Fruit fly (Drosophila melanogaster) whole organism, embryonic: ENCODE data around the gene CG15047.

Experiments
- Bgb ChIP-seq: fragments of 200-800 bp; sonication (Bioruptor generic); IDR thresholded peaks from 2 replicates; pipeline ENCODE4 v1.3.6; 2022; ENCODE audit warnings: missing biosample characterization, missing genetic modification characterization; ENCODE audit not compliant: partially characterized antibody
- CG11504 ChIP-seq: fragments of 200-800 bp; sonication (Bioruptor generic); optimal IDR thresholded peaks from 3 replicates; lab custom pipeline; 2019; ENCODE audit warnings: missing biosample characterization, mild to moderate bottlenecking, missing genetic modification characterization, moderate library complexity
- CG12659 ChIP-seq: fragments of 200-800 bp; sonication (Bioruptor generic); optimal IDR thresholded peaks from 3 replicates; lab custom pipeline; 2017; ENCODE audit warnings: mild to moderate bottlenecking, missing biosample characterization, missing genetic modification reagents, missing genetic modification characterization
- CG13287 ChIP-seq: fragments of 200-800 bp; sonication (Bioruptor generic); IDR thresholded peaks from 2 replicates; pipeline ENCODE4 v1.3.6; 2022; ENCODE audit warnings: missing biosample characterization, missing genetic modification characterization; ENCODE audit not compliant: partially characterized antibody
- CG14710 ChIP-seq: fragments of 200-800 bp; sonication (Bioruptor generic); optimal IDR thresholded peaks from 3 replicates; lab custom pipeline; 2019; ENCODE audit warnings: missing biosample characterization, mild to moderate bottlenecking, missing genetic modification characterization, moderate library complexity
- CG15073 ChIP-seq: fragments of 200-800 bp; sonication (Bioruptor generic); optimal IDR thresholded peaks from 2 replicates; lab custom pipeline; 2016; ENCODE audit warnings: missing biosample characterization, missing genetic modification characterization
- CG15601 ChIP-seq: fragments of 200-800 bp; sonication (Bioruptor generic); optimal IDR thresholded peaks from 3 replicates; lab custom pipeline; 2019; ENCODE audit warnings: missing biosample characterization, mild to moderate bottlenecking, missing genetic modification characterization, moderate library complexity
- CG17568 ChIP-seq: fragments of 200-800 bp; sonication (Bioruptor generic); optimal IDR thresholded peaks from 2 replicates; lab custom pipeline; 2018; ENCODE audit warnings: missing biosample characterization, mild to moderate bottlenecking, missing genetic modification characterization, moderate library complexity
- CG17829 ChIP-seq: fragments of 200-800 bp; optimal IDR thresholded peaks from 2 replicates; lab custom pipeline; 2019; ENCODE audit warnings: missing biosample characterization, mild to moderate bottlenecking, missing genetic modification characterization, moderate library complexity
- CG2712 ChIP-seq: fragments of 200-800 bp; optimal IDR thresholded peaks from 3 replicates; lab custom pipeline; 2019; ENCODE audit warnings: missing biosample characterization, mild to moderate bottlenecking, missing genetic modification characterization, moderate library complexity
- CG8924 ChIP-seq: fragments of 200-800 bp; optimal IDR thresholded peaks from 3 replicates; lab custom pipeline; 2019; ENCODE audit warnings: missing biosample characterization, mild to moderate bottlenecking, missing genetic modification characterization, moderate library complexity
- CG8944 ChIP-seq: fragments of 200-800 bp; sonication (Bioruptor generic); optimal IDR thresholded peaks from 3 replicates; lab custom pipeline; 2016; ENCODE audit warnings: missing biosample characterization, missing genetic modification characterization
- CHES-1-like ChIP-seq: fragments of 200-800 bp; sonication (Bioruptor generic); optimal IDR thresholded peaks from 2 replicates; lab custom pipeline; 2016; ENCODE audit warnings: missing biosample characterization, missing genetic modification characterization
- D ChIP-seq, 2 experiments: fragments of 200-800 bp in 1 of 2; fragments of >200 bp in 1 of 2; sonication (Bioruptor generic) in 1 of 2; optimal IDR thresholded peaks; 2 replicates in 1 of 2; 3 replicates in 1 of 2; lab custom pipeline; 2017; ENCODE audit warnings: mild to moderate bottlenecking in 1 of 2, missing biosample characterization in 1 of 2, missing genetic modification characterization in 1 of 2, missing genetic modification reagents in 1 of 2
- D19B ChIP-seq: fragments of 200-800 bp; sonication (Bioruptor generic); optimal IDR thresholded peaks from 2 replicates; lab custom pipeline; 2017; ENCODE audit warnings: missing biosample characterization, mild to moderate bottlenecking, missing genetic modification characterization
- Deaf1 ChIP-seq: fragments of 200-800 bp; optimal IDR thresholded peaks from 3 replicates; lab custom pipeline; 2019; ENCODE audit warnings: missing biosample characterization, mild to moderate bottlenecking, missing genetic modification characterization, moderate library complexity
- H2.0 ChIP-seq: fragments of 200-800 bp; sonication (Bioruptor generic); IDR thresholded peaks from 2 replicates; pipeline ENCODE4 v1.3.6; 2022; ENCODE audit warnings: missing biosample characterization, missing genetic modification characterization
- HLH4C ChIP-seq: fragments of 200-800 bp; sonication (Bioruptor generic); IDR thresholded peaks from 3 replicates; pipeline ENCODE4 v1.3.6; 2022; ENCODE audit warnings: missing biosample characterization, missing genetic modification characterization; ENCODE audit not compliant: partially characterized antibody
- HmgD ChIP-seq: fragments of 200-800 bp; sonication (Bioruptor generic); optimal IDR thresholded peaks from 3 replicates; lab custom pipeline; 2016; ENCODE audit warnings: missing biosample characterization, missing genetic modification characterization
- Max ChIP-seq: fragments of 200-800 bp; sonication (Bioruptor generic); optimal IDR thresholded peaks from 2 replicates; lab custom pipeline; 2016; ENCODE audit warnings: missing biosample characterization, mild to moderate bottlenecking, missing genetic modification characterization
- Nf-YB ChIP-seq: fragments of 200-800 bp; sonication (Bioruptor generic); optimal IDR thresholded peaks from 3 replicates; lab custom pipeline; 2019; ENCODE audit warnings: missing biosample characterization, mild to moderate bottlenecking, missing genetic modification characterization, moderate library complexity
- Opbp ChIP-seq: fragments of 200-800 bp; sonication (Bioruptor generic); IDR thresholded peaks from 3 replicates; pipeline ENCODE4 v1.3.6; 2022; ENCODE audit warnings: missing biosample characterization, missing genetic modification characterization; ENCODE audit not compliant: partially characterized antibody
- Stat92E ChIP-seq, 3 experiments: fragments of >200 bp in 2 of 3; fragments of 200-800 bp in 1 of 3; sonication (Bioruptor generic) in 1 of 3; optimal IDR thresholded peaks; 2 replicates each; lab custom pipeline; 2017 to 2019; ENCODE audit warnings: missing biosample characterization in 3 of 3, missing genetic modification characterization in 3 of 3, mild to moderate bottlenecking in 1 of 3, moderate library complexity in 1 of 3
- YL-1 ChIP-seq: fragments of 200-800 bp; sonication (Bioruptor generic); optimal IDR thresholded peaks from 3 replicates; lab custom pipeline; 2017; ENCODE audit warnings: missing biosample characterization, mild to moderate bottlenecking, missing genetic modification characterization
- amos ChIP-seq: fragments of 200-800 bp; sonication (Bioruptor generic); IDR thresholded peaks from 2 replicates; pipeline ENCODE4 v1.3.6; 2022; ENCODE audit warnings: missing biosample characterization, missing genetic modification characterization; ENCODE audit not compliant: partially characterized antibody
- ash1 ChIP-seq: fragments of 200-800 bp; sonication (Bioruptor generic); optimal IDR thresholded peaks from 2 replicates; lab custom pipeline; 2018; ENCODE audit warnings: missing biosample characterization, mild to moderate bottlenecking, missing genetic modification characterization
- bbx ChIP-seq: fragments of 200-800 bp; sonication (Bioruptor generic); IDR thresholded peaks from 2 replicates; pipeline ENCODE4 v1.3.6; 2022; ENCODE audit warnings: missing biosample characterization, missing genetic modification characterization; ENCODE audit not compliant: partially characterized antibody
- caup ChIP-seq: fragments of 200-800 bp; sonication (Bioruptor generic); optimal IDR thresholded peaks from 3 replicates; lab custom pipeline; 2017; ENCODE audit warnings: missing biosample characterization, mild to moderate bottlenecking, missing genetic modification characterization, moderate library complexity; ENCODE audit not compliant: severe bottlenecking
- cg ChIP-seq: fragments of 200-800 bp; sonication (Bioruptor generic); optimal IDR thresholded peaks from 3 replicates; lab custom pipeline; 2019; ENCODE audit warnings: missing biosample characterization, mild to moderate bottlenecking, missing genetic modification characterization, moderate library complexity
- chm ChIP-seq: fragments of 200-800 bp; sonication (Bioruptor generic); IDR thresholded peaks from 2 replicates; pipeline ENCODE4 v1.3.6; 2022; ENCODE audit warnings: missing biosample characterization, missing genetic modification characterization
- croc ChIP-seq: fragments of 200-800 bp; sonication (Bioruptor generic); conservative IDR thresholded peaks from 3 replicates; pipeline ENCODE4 v1.3.6; 2022; ENCODE audit warnings: missing biosample characterization, missing genetic modification characterization
- gce ChIP-seq: fragments of 200-800 bp; sonication (Bioruptor generic); IDR thresholded peaks from 3 replicates; pipeline ENCODE4 v1.3.6; 2022; ENCODE audit warnings: missing biosample characterization, missing genetic modification characterization
- gfzf ChIP-seq: fragments of 200-800 bp; sonication (Bioruptor generic); optimal IDR thresholded peaks from 2 replicates; lab custom pipeline; 2016; ENCODE audit warnings: missing biosample characterization, mild to moderate bottlenecking, missing genetic modification characterization, moderate library complexity
- grau ChIP-seq: fragments of 200-800 bp; optimal IDR thresholded peaks from 3 replicates; lab custom pipeline; 2019; ENCODE audit warnings: missing biosample characterization, mild to moderate bottlenecking, missing genetic modification characterization, moderate library complexity
- ham ChIP-seq: fragments of 200-800 bp; sonication (Bioruptor generic); IDR thresholded peaks from 2 replicates; pipeline ENCODE4 v1.3.6; 2022; ENCODE audit warnings: missing biosample characterization, missing genetic modification characterization
- hkb ChIP-seq, 2 experiments: fragments of 200-800 bp in 1 of 2; fragments of >200 bp in 1 of 2; sonication (Bioruptor generic) in 1 of 2; IDR thresholded peaks in 1 of 2; optimal IDR thresholded peaks in 1 of 2; 2 replicates each; pipeline versions ENCODE4 v1.3.6 to Lab custom; 2017 to 2022; ENCODE audit warnings: missing biosample characterization in 1 of 2, missing genetic modification characterization in 1 of 2
- insv ChIP-seq, 2 experiments: fragments of 200-800 bp; sonication (Bioruptor generic); optimal IDR thresholded peaks; 3 replicates each; lab custom pipeline; 2016 to 2018; ENCODE audit warnings: missing biosample characterization in 2 of 2, missing genetic modification characterization in 2 of 2
- kni ChIP-seq: fragments of 200-800 bp; sonication (Bioruptor generic); optimal IDR thresholded peaks from 3 replicates; lab custom pipeline; 2017; ENCODE audit warnings: mild to moderate bottlenecking, missing biosample characterization, missing genetic modification reagents, missing genetic modification characterization
- lov ChIP-seq, 2 experiments: fragments of 200-800 bp in 1 of 2; fragments of >200 bp in 1 of 2; sonication (Bioruptor generic) in 1 of 2; IDR thresholded peaks in 1 of 2; optimal IDR thresholded peaks in 1 of 2; 2 replicates in 1 of 2; 3 replicates in 1 of 2; pipeline versions ENCODE4 v1.3.6 to Lab custom; 2017 to 2022; ENCODE audit warnings: missing biosample characterization in 1 of 2, missing genetic modification characterization in 1 of 2
- luna ChIP-seq: fragments of 200-800 bp; sonication (Bioruptor generic); optimal IDR thresholded peaks from 2 replicates; lab custom pipeline; 2016; ENCODE audit warnings: missing biosample characterization, missing genetic modification characterization
- maf-S ChIP-seq: fragments of 200-800 bp; sonication (Bioruptor generic); optimal IDR thresholded peaks from 2 replicates; lab custom pipeline; 2016; ENCODE audit warnings: missing biosample characterization, missing genetic modification characterization
- mam ChIP-seq: fragments of 200-800 bp; sonication (Bioruptor generic); optimal IDR thresholded peaks from 3 replicates; lab custom pipeline; 2016; ENCODE audit warnings: missing biosample characterization, missing genetic modification characterization
- ranshi ChIP-seq: fragments of 200-800 bp; sonication (Bioruptor generic); IDR thresholded peaks from 2 replicates; pipeline ENCODE4 v1.3.6; 2022; ENCODE audit warnings: missing biosample characterization, missing genetic modification characterization
- run ChIP-seq: fragments of 200-800 bp; sonication (Bioruptor generic); optimal IDR thresholded peaks from 3 replicates; lab custom pipeline; 2018; ENCODE audit warnings: missing biosample characterization, mild to moderate bottlenecking, missing genetic modification characterization
- sens-2 ChIP-seq: fragments of 200-800 bp; sonication (Bioruptor generic); IDR thresholded peaks from 2 replicates; pipeline ENCODE4 v1.3.6; 2022; ENCODE audit warnings: missing biosample characterization, missing genetic modification characterization
- stwl ChIP-seq: fragments of 200-800 bp; sonication (Bioruptor generic); optimal IDR thresholded peaks from 3 replicates; lab custom pipeline; 2018; ENCODE audit warnings: missing biosample characterization, mild to moderate bottlenecking, missing genetic modification characterization, moderate library complexity

Gene CG15047

dm6 chrX:18504948-18505597, 23.4 kb upstream of the CG15047 start, which contains the start of gene Wnt5:
Gene Wnt5 (minus strand): TSS chrX:18505405.
- TF ChIP-seq CG17829 (tag; lab: Kevin White, UChicago) = peak; percentile 37
- no peak for TF ChIP-seq D (optimal IDR thresholded peaks at IDR 0.05; lab: Kevin White, UChicago)
- TF ChIP-seq D (GFP tag; optimal IDR thresholded peaks at IDR 0.05; lab: Kevin White, UChicago) = peak; percentile 2
- peak in 1 of 2 experiments; percentile 29 for TF ChIP-seq insv (GFP tag; optimal IDR thresholded peaks at IDR 0.05; lab: Kevin White, UChicago)
- no peak for TF ChIP-seq ham
- TF ChIP-seq gce (GFP tag; lab: Robert Waterston, UW) = peak; percentile 22; the same call in 1 of the 3 replicates
- no peak for TF ChIP-seq croc (GFP tag; lab: Robert Waterston, UW)
- peak; percentile 47 for TF ChIP-seq kni (GFP tag; lab: Kevin White, UChicago)
- TF ChIP-seq CG15073 (GFP tag; lab: Kevin White, UChicago) = no peak
- peak; percentile 45 for TF ChIP-seq stwl (tag; lab: Kevin White, UChicago)
- peak in 1 of 3 experiments; percentile 61 for TF ChIP-seq Stat92E (GFP tag; optimal IDR thresholded peaks at IDR 0.05; lab: Kevin White, UChicago)
- peak; percentile 15 for TF ChIP-seq CHES-1-like (GFP tag; lab: Kevin White, UChicago)
- TF ChIP-seq Opbp (GFP tag; lab: Robert Waterston, UW) = 0 out of 3 replicates have a peak, but pooled peaks have one; percentile 50
- peak; percentile 20 for TF ChIP-seq HmgD (GFP tag; lab: Kevin White, UChicago)
- peak; percentile 4 for TF ChIP-seq Nf-YB (GFP tag; lab: Kevin White, UChicago)
- TF ChIP-seq chm = no peak; the same call in none of the 2 replicates
- no peak for TF ChIP-seq CG17568 (GFP tag; lab: Kevin White, UChicago)
- TF ChIP-seq mam (GFP tag; lab: Kevin White, UChicago) = no peak
- peak; percentile 37 for TF ChIP-seq CG2712 (tag; lab: Kevin White, UChicago)
- peak; percentile 66 for TF ChIP-seq CG8924 (tag; lab: Kevin White, UChicago)
- peak; percentile 23; the same call in 1 of the 3 replicates for TF ChIP-seq HLH4C
- TF ChIP-seq maf-S (GFP tag; lab: Kevin White, UChicago) = no peak
- peak; percentile 9 for TF ChIP-seq CG14710 (tag; lab: Kevin White, UChicago)
- TF ChIP-seq CG15601 (tag; lab: Kevin White, UChicago) = peak; percentile 96
- TF ChIP-seq H2.0 = no peak
- peak; percentile 45 for TF ChIP-seq Bgb (GFP tag; lab: Robert Waterston, UW)
- TF ChIP-seq lov (optimal IDR thresholded peaks at IDR 0.05; lab: Kevin White, UChicago) = no peak
- TF ChIP-seq lov (GFP tag; IDR thresholded peaks at IDR 0.05; lab: Robert Waterston, UW) = no peak
- 0 out of 2 replicates have a peak, but pooled peaks have one; percentile 26 for TF ChIP-seq amos (GFP tag; lab: Robert Waterston, UW)
- peak; percentile 43 for TF ChIP-seq cg (GFP tag; lab: Kevin White, UChicago)
- no peak for TF ChIP-seq CG8944
- no peak for TF ChIP-seq caup (GFP tag; lab: Kevin White, UChicago)
- peak; percentile 52 for TF ChIP-seq run (tag; lab: Kevin White, UChicago)
- peak; percentile 100 for TF ChIP-seq CG11504 (tag; lab: Kevin White, UChicago)
- peak; percentile 43; the same call in 1 of the 2 replicates for TF ChIP-seq CG13287
- TF ChIP-seq ash1 = no peak
- TF ChIP-seq YL-1 (GFP tag; lab: Kevin White, UChicago) = peak; percentile 43
- TF ChIP-seq hkb (optimal IDR thresholded peaks at IDR 0.05; lab: Kevin White, UChicago) = no peak
- TF ChIP-seq hkb (GFP tag; IDR thresholded peaks at IDR 0.05; lab: Robert Waterston, UW) = peak; percentile 28; the same call in 1 of the 2 replicates
- peak; percentile 6 for TF ChIP-seq Max
- no peak for TF ChIP-seq D19B (GFP tag; lab: Kevin White, UChicago)
- TF ChIP-seq luna (GFP tag; lab: Kevin White, UChicago) = no peak
- peak; percentile 57 for TF ChIP-seq bbx (GFP tag; lab: Robert Waterston, UW)
- peak; percentile 24 for TF ChIP-seq grau (tag; lab: Kevin White, UChicago)
- TF ChIP-seq Deaf1 = peak; percentile 92
- TF ChIP-seq ranshi (GFP tag; lab: Robert Waterston, UW) = no peak
- TF ChIP-seq CG12659 (GFP tag; lab: Kevin White, UChicago) = peak; percentile 56
- no peak for TF ChIP-seq sens-2 (GFP tag; lab: Robert Waterston, UW)
- peak; percentile 4 for TF ChIP-seq gfzf (GFP tag; lab: Kevin White, UChicago)
